Fruit fly (Drosophila melanogaster) whole organism, embryonic: ENCODE results near the gene CG13029.

ENCODE experiments used
- Asciz ChIP-seq: fragments of 200-800 bp; sonication (Bioruptor generic); optimal IDR thresholded peaks from 2 replicates; lab custom pipeline; 2017; ENCODE audit warnings: missing biosample characterization, mild to moderate bottlenecking, missing genetic modification characterization, missing genetic modification reagents
- Blimp-1 ChIP-seq: fragments of 200-800 bp; sonication (Bioruptor generic); optimal IDR thresholded peaks from 3 replicates; lab custom pipeline; 2018; ENCODE audit warnings: missing biosample characterization, missing genetic modification characterization, mild to moderate bottlenecking, moderate library complexity, missing genetic modification reagents
- BtbVII ChIP-seq: fragments of 200-800 bp; sonication (Bioruptor generic); optimal IDR thresholded peaks from 3 replicates; lab custom pipeline; 2017; ENCODE audit warnings: missing biosample characterization, mild to moderate bottlenecking, missing genetic modification characterization
- CG10979 ChIP-seq: fragments of 200-800 bp; sonication (Bioruptor generic); optimal IDR thresholded peaks from 2 replicates; lab custom pipeline; 2018; ENCODE audit warnings: missing biosample characterization, mild to moderate bottlenecking, missing genetic modification characterization, moderate library complexity
- CG11085 ChIP-seq: fragments of 200-800 bp; sonication (Bioruptor generic); IDR thresholded peaks from 2 replicates; pipeline ENCODE4 v1.3.6; 2022; ENCODE audit warnings: missing biosample characterization, missing genetic modification characterization
- CG11504 ChIP-seq: fragments of 200-800 bp; sonication (Bioruptor generic); optimal IDR thresholded peaks from 3 replicates; lab custom pipeline; 2019; ENCODE audit warnings: missing biosample characterization, mild to moderate bottlenecking, missing genetic modification characterization, moderate library complexity
- CG11560 ChIP-seq: fragments of 200-800 bp; sonication (Bioruptor generic); IDR thresholded peaks from 3 replicates; pipeline ENCODE4 v1.3.6; 2022; ENCODE audit warnings: missing biosample characterization, missing genetic modification characterization
- CG12071 ChIP-seq: fragments of 200-800 bp; sonication (Bioruptor generic); optimal IDR thresholded peaks from 3 replicates; lab custom pipeline; 2018; ENCODE audit warnings: missing biosample characterization, mild to moderate bottlenecking, missing genetic modification characterization
- CG12744 ChIP-seq: fragments of 200-800 bp; sonication (Bioruptor generic); optimal IDR thresholded peaks from 2 replicates; lab custom pipeline; 2016; ENCODE audit warnings: missing biosample characterization, missing genetic modification characterization
- CG15696 ChIP-seq: fragments of 200-800 bp; sonication (Bioruptor generic); optimal IDR thresholded peaks from 2 replicates; lab custom pipeline; 2019; ENCODE audit warnings: missing biosample characterization, mild to moderate bottlenecking, missing genetic modification characterization, moderate library complexity
- CG1603 ChIP-seq: fragments of 200-800 bp; sonication (Bioruptor generic); optimal IDR thresholded peaks from 2 replicates; lab custom pipeline; 2019; ENCODE audit warnings: missing biosample characterization, mild to moderate bottlenecking, missing genetic modification characterization, moderate library complexity
- CG17568 ChIP-seq: fragments of 200-800 bp; sonication (Bioruptor generic); optimal IDR thresholded peaks from 2 replicates; lab custom pipeline; 2018; ENCODE audit warnings: missing biosample characterization, mild to moderate bottlenecking, missing genetic modification characterization, moderate library complexity
- CG17612 ChIP-seq: fragments of 200-800 bp; sonication (Bioruptor generic); IDR thresholded peaks from 2 replicates; pipeline ENCODE4 v1.3.6; 2022; ENCODE audit warnings: missing biosample characterization, missing genetic modification characterization
- CG2678 ChIP-seq: fragments of 200-800 bp; sonication (Bioruptor generic); optimal IDR thresholded peaks from 3 replicates; lab custom pipeline; 2019; ENCODE audit warnings: missing biosample characterization, mild to moderate bottlenecking, missing genetic modification characterization, moderate library complexity
- CG32772 ChIP-seq: fragments of 200-800 bp; sonication (Bioruptor generic); IDR thresholded peaks from 2 replicates; pipeline ENCODE4 v1.3.6; 2022; ENCODE audit warnings: missing biosample characterization, missing genetic modification characterization
- CG4854 ChIP-seq: fragments of 200-800 bp; sonication (Bioruptor generic); optimal IDR thresholded peaks from 2 replicates; lab custom pipeline; 2016; ENCODE audit warnings: missing biosample characterization, missing genetic modification characterization, inconsistent platforms
- CG5180 ChIP-seq: fragments of 200-800 bp; sonication (Bioruptor generic); optimal IDR thresholded peaks from 3 replicates; lab custom pipeline; 2017; ENCODE audit warnings: missing biosample characterization, missing genetic modification characterization, mild to moderate bottlenecking, moderate library complexity, missing genetic modification reagents
- CG7556 ChIP-seq: fragments of 200-800 bp; sonication (Bioruptor generic); optimal IDR thresholded peaks from 2 replicates; lab custom pipeline; 2017; ENCODE audit warnings: missing biosample characterization, mild to moderate bottlenecking, missing genetic modification characterization
- CG9609 ChIP-seq: fragments of 200-800 bp; sonication (Bioruptor generic); optimal IDR thresholded peaks from 3 replicates; lab custom pipeline; 2016; ENCODE audit warnings: missing biosample characterization, missing genetic modification characterization
- CTCF ChIP-seq: fragments of 200-800 bp; sonication (Bioruptor generic); optimal IDR thresholded peaks from 2 replicates; lab custom pipeline; 2017; ENCODE audit warnings: missing biosample characterization, mild to moderate bottlenecking, missing genetic modification characterization, moderate library complexity
- Doc2 ChIP-seq: fragments of 200-800 bp; sonication (Bioruptor generic); IDR thresholded peaks from 2 replicates; pipeline ENCODE4 v1.3.6; 2022; ENCODE audit warnings: missing biosample characterization, missing genetic modification characterization
- Drgx ChIP-seq: fragments of 200-800 bp; sonication (Bioruptor generic); IDR thresholded peaks from 2 replicates; pipeline ENCODE4 v1.3.6; 2022; ENCODE audit warnings: missing biosample characterization, missing genetic modification characterization
- Fer3 ChIP-seq: fragments of 200-800 bp; sonication (Bioruptor generic); optimal IDR thresholded peaks from 2 replicates; lab custom pipeline; 2018; ENCODE audit warnings: missing biosample characterization, mild to moderate bottlenecking, missing genetic modification characterization, moderate library complexity
- GATAe ChIP-seq: fragments of 200-800 bp; sonication (Bioruptor generic); conservative IDR thresholded peaks from 2 replicates; pipeline ENCODE4 v1.3.6; 2022; ENCODE audit warnings: missing biosample characterization, missing genetic modification characterization
- HmgD ChIP-seq: fragments of 200-800 bp; sonication (Bioruptor generic); optimal IDR thresholded peaks from 3 replicates; lab custom pipeline; 2016; ENCODE audit warnings: missing biosample characterization, missing genetic modification characterization
- NC2β ChIP-seq: fragments of 200-800 bp; sonication (Bioruptor generic); optimal IDR thresholded peaks from 2 replicates; lab custom pipeline; 2016; ENCODE audit warnings: missing biosample characterization, missing genetic modification characterization
- NfI ChIP-seq: fragments of 200-800 bp; sonication (Bioruptor generic); optimal IDR thresholded peaks from 3 replicates; lab custom pipeline; 2018; ENCODE audit warnings: missing biosample characterization, mild to moderate bottlenecking, missing genetic modification characterization, moderate library complexity
- Ptx1 ChIP-seq: fragments of 200-800 bp; sonication (Bioruptor generic); IDR thresholded peaks from 2 replicates; pipeline ENCODE4 v1.3.6; 2022; ENCODE audit warnings: missing biosample characterization, missing genetic modification characterization
- Sox102F ChIP-seq: fragments of 200-800 bp; sonication (Bioruptor generic); optimal IDR thresholded peaks from 2 replicates; lab custom pipeline; 2018; ENCODE audit warnings: missing biosample characterization, mild to moderate bottlenecking, missing genetic modification characterization, moderate library complexity
- Spps ChIP-seq: fragments of 200-800 bp; sonication (Bioruptor generic); optimal IDR thresholded peaks from 2 replicates; lab custom pipeline; 2018; ENCODE audit warnings: missing biosample characterization, mild to moderate bottlenecking, missing genetic modification characterization
- ab ChIP-seq: fragments of 200-800 bp; sonication (Bioruptor generic); optimal IDR thresholded peaks from 2 replicates; lab custom pipeline; 2016; ENCODE audit warnings: missing biosample characterization, missing genetic modification characterization
- bsh ChIP-seq, 2 experiments: fragments of 200-800 bp; sonication (Bioruptor generic); optimal IDR thresholded peaks; 2 replicates each; lab custom pipeline; 2017 to 2018; ENCODE audit warnings: mild to moderate bottlenecking in 2 of 2, missing biosample characterization in 2 of 2, missing genetic modification characterization in 2 of 2, moderate library complexity in 1 of 2
- crp ChIP-seq, 2 experiments: fragments of 200-800 bp; sonication (Bioruptor generic); optimal IDR thresholded peaks; 2 replicates in 1 of 2; 3 replicates in 1 of 2; lab custom pipeline; 2017; ENCODE audit warnings: missing biosample characterization in 2 of 2, missing genetic modification characterization in 2 of 2, mild to moderate bottlenecking in 1 of 2, moderate library complexity in 1 of 2
- dmrt99B ChIP-seq: fragments of 200-800 bp; sonication (Bioruptor generic); optimal IDR thresholded peaks from 2 replicates; lab custom pipeline; 2018; ENCODE audit warnings: missing biosample characterization, mild to moderate bottlenecking, missing genetic modification characterization, moderate library complexity
- dysf ChIP-seq: fragments of 200-800 bp; sonication (Bioruptor generic); IDR thresholded peaks from 3 replicates; pipeline ENCODE4 v1.3.6; 2022; ENCODE audit warnings: missing biosample characterization, missing genetic modification characterization
- fd3F ChIP-seq: fragments of 200-800 bp; sonication (Bioruptor generic); optimal IDR thresholded peaks from 2 replicates; lab custom pipeline; 2018; ENCODE audit warnings: missing biosample characterization, mild to moderate bottlenecking, missing genetic modification characterization, moderate library complexity
- grn ChIP-seq: fragments of 200-800 bp; sonication (Bioruptor generic); optimal IDR thresholded peaks from 3 replicates; lab custom pipeline; 2017; ENCODE audit warnings: missing biosample characterization, missing genetic modification characterization
- gro ChIP-seq: fragments of 200-800 bp; sonication (Bioruptor generic); optimal IDR thresholded peaks from 2 replicates; lab custom pipeline; 2016; ENCODE audit warnings: missing biosample characterization, missing genetic modification characterization
- inv ChIP-seq: fragments of 200-800 bp; sonication (Bioruptor generic); IDR thresholded peaks from 2 replicates; pipeline ENCODE4 v1.3.6; 2022; ENCODE audit warnings: missing biosample characterization, missing genetic modification characterization; ENCODE audit not compliant: partially characterized antibody
- lab ChIP-seq: fragments of 200-800 bp; sonication (Bioruptor generic); optimal IDR thresholded peaks from 3 replicates; lab custom pipeline; 2017; ENCODE audit warnings: missing biosample characterization, missing genetic modification characterization, mild to moderate bottlenecking, moderate library complexity, missing genetic modification reagents
- lilli ChIP-seq: fragments of 200-800 bp; sonication (Bioruptor generic); optimal IDR thresholded peaks from 3 replicates; lab custom pipeline; 2016; ENCODE audit warnings: missing biosample characterization, missing genetic modification characterization
- row ChIP-seq: fragments of 200-800 bp; sonication (Bioruptor generic); IDR thresholded peaks from 3 replicates; pipeline ENCODE4 v1.3.6; 2022; ENCODE audit warnings: missing biosample characterization, missing genetic modification characterization
- run ChIP-seq: fragments of 200-800 bp; sonication (Bioruptor generic); optimal IDR thresholded peaks from 3 replicates; lab custom pipeline; 2018; ENCODE audit warnings: missing biosample characterization, mild to moderate bottlenecking, missing genetic modification characterization
- sens ChIP-seq: fragments of 200-800 bp; sonication (Bioruptor generic); peaks from one replicate; lab custom pipeline; 2016; ENCODE audit warnings: missing biosample characterization, missing genetic modification characterization
- shn ChIP-seq: fragments of 200-800 bp; sonication (Bioruptor generic); optimal IDR thresholded peaks from 3 replicates; lab custom pipeline; 2016; ENCODE audit warnings: missing biosample characterization, missing genetic modification characterization
- slou ChIP-seq: fragments of 200-800 bp; sonication (Bioruptor generic); optimal IDR thresholded peaks from 3 replicates; lab custom pipeline; 2016; ENCODE audit warnings: missing biosample characterization, missing genetic modification characterization

Gene CG13029

DNA sequence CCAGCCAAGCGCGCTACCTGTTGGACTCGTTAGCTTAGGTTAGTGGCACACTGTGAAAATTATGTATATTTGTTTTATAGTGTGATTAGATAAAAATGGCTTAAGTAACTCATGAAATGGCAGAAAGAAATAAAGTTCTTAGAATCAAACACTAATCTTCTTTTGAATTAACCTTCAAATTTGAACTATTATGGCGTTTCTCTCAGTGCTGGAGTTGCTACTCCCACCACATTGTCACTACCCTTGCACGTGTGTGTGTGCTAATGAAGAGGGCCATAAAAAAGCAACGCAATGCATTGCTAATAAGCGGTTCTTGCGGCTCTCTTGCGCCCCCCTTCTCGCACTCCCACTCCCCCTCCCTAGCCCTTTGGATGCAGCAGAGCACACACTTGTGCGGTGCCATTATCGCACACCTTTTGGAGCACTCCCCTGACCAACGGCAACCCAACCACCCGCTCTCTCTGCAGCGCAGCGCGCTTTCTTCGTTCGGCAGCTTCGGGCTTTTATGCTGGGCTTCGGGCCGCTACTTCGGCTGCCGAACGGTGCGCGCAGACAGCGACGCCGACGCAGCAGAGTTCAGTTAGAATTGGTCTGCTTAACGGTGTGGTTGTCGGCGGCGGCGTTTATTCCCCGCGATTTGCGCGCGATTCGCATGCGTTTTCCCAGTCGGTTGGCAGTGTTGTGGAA lies 30.4 kb downstream of the CG13029 start (continued):
- peak; percentile 64 for TF ChIP-seq CG17568 (GFP tag; lab: Kevin White, UChicago)
- TF ChIP-seq CTCF, result peak; percentile 56
- peak; percentile 88 for TF ChIP-seq Spps (tag; lab: Kevin White, UChicago)
- peak; percentile 91; the same call in 2 of the 3 replicates for TF ChIP-seq dysf
- no peak for TF ChIP-seq inv (GFP tag; lab: Robert Waterston, UW)
- TF ChIP-seq gro (GFP tag; lab: Kevin White, UChicago), result peak; percentile 35
- peak; percentile 43 for TF ChIP-seq CG17612 (GFP tag; lab: Robert Waterston, UW)
- TF ChIP-seq CG11504 (tag; lab: Kevin White, UChicago), result peak; percentile 94
- TF ChIP-seq GATAe (GFP tag; lab: Robert Waterston, UW), result peak; percentile 67
- TF ChIP-seq ab, result peak; percentile 34
- TF ChIP-seq NfI (GFP tag; lab: Kevin White, UChicago), result peak; percentile 85
- peak; percentile 71; the same call in 2 of the 3 replicates for TF ChIP-seq CG11560
- TF ChIP-seq CG9609 (GFP tag; lab: Kevin White, UChicago), result peak; percentile 84
- 0 out of 2 replicates have a peak, but pooled peaks have one; percentile 41 for TF ChIP-seq Doc2
- TF ChIP-seq crp (GFP tag; optimal IDR thresholded peaks at IDR 0.05; lab: Kevin White, UChicago), result peak in 1 of 2 experiments; percentile 49
- TF ChIP-seq shn, result peak; percentile 80
- TF ChIP-seq, all 482 proteins: peak for 417

- TF ChIP-seq lab (peak; percentile 56), sens (peak; percentile 74), Asciz (GFP tag; lab: Kevin White, UChicago) (peak; percentile 16), CG5180 (GFP tag; lab: Kevin White, UChicago) (no peak), grn (GFP tag; lab: Kevin White, UChicago) (peak; percentile 61)
Observed at dm6 chr3L:16891914-16892313, 31.5 kb downstream of the CG13029 start.

dm6 chr3L:16892728-16893271 lies 32.4 kb downstream of the CG13029 start:
- peak; percentile 37 for TF ChIP-seq Sox102F (GFP tag; lab: Kevin White, UChicago)
- 0 out of 2 replicates have a peak, but pooled peaks have one; percentile 18 for TF ChIP-seq CG32772 (GFP tag; lab: Robert Waterston, UW)
- TF ChIP-seq CG15696 (tag; lab: Kevin White, UChicago), result no peak
- 0 out of 2 replicates have a peak, but pooled peaks have one; percentile 9 for TF ChIP-seq Ptx1 (GFP tag; lab: Robert Waterston, UW)
- no peak for TF ChIP-seq CG11085 (GFP tag; lab: Robert Waterston, UW)
- TF ChIP-seq bsh (GFP tag; optimal IDR thresholded peaks at IDR 0.05; lab: Kevin White, UChicago), result peak in 1 of 2 experiments; percentile 58
- peak; percentile 14 for TF ChIP-seq CG10979 (tag; lab: Kevin White, UChicago)
- no peak for TF ChIP-seq Fer3 (tag; lab: Kevin White, UChicago)
- no peak for TF ChIP-seq CG7556 (GFP tag; lab: Kevin White, UChicago)
- TF ChIP-seq CG12744 (GFP tag; lab: Kevin White, UChicago), result no peak
- TF ChIP-seq Blimp-1, result peak; percentile 60
- TF ChIP-seq dmrt99B, result peak; percentile 35
- no peak for TF ChIP-seq NC2β
- peak; percentile 35 for TF ChIP-seq CG11504 (tag; lab: Kevin White, UChicago)
- TF ChIP-seq Drgx (GFP tag; lab: Robert Waterston, UW), result peak; percentile 63; the same call in 1 of the 2 replicates
- no peak for TF ChIP-seq CG4854
- TF ChIP-seq HmgD, result no peak
- TF ChIP-seq CG1603 (tag; lab: Kevin White, UChicago), result peak; percentile 25
- TF ChIP-seq CG2678, result peak; percentile 21
- 0 out of 3 replicates have a peak, but pooled peaks have one; percentile 16 for TF ChIP-seq row (GFP tag; lab: Robert Waterston, UW)
- TF ChIP-seq fd3F (GFP tag; lab: Kevin White, UChicago), result no peak
- no peak for TF ChIP-seq slou (GFP tag; lab: Kevin White, UChicago)
- no peak for TF ChIP-seq BtbVII (GFP tag; lab: Kevin White, UChicago)
- no peak for TF ChIP-seq run (tag; lab: Kevin White, UChicago)
- no peak for TF ChIP-seq lilli (GFP tag; lab: Kevin White, UChicago)
- TF ChIP-seq CG12071 (GFP tag; lab: Kevin White, UChicago), result no peak
